Worm (Caenorhabditis elegans) whole organism, midembryonic: Measurements from ENCODE around the gene sand-1.

ENCODE experiments used
- T22C8.4 ChIP-seq: fragments of 200-800 bp; sonication (Bioruptor generic); IDR thresholded peaks from 2 replicates; pipeline ENCODE4 v1.3.6; 2022; ENCODE audit warnings: missing genetic modification characterization, missing compliant biosample characterization
- ztf-29 ChIP-seq: fragments of 200-800 bp; sonication (Bioruptor generic); IDR thresholded peaks from 2 replicates; pipeline ENCODE4 v1.3.6; 2022; ENCODE audit warnings: missing genetic modification reagents, missing genetic modification characterization, missing compliant biosample characterization

DNA sequence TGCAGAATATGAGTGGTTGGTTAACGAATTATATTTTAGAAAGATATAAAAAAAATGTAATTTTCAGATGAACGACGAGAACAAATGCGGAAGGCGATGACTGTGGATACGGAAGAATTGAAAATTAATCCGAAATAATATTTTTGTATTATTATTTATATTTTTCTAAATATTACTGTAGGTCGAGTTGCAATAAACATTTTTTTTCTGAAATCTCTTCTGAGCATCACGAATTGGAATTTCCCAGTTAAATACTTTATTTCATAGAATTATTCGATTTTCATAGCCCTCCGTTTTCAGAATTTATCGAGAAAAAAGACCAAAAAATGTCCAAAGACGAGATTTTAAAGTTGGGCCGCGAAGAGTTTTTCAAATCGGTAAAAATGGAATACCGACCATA is 30.9 kb downstream of the sand-1 start, which contains the start of gene ZK616.2:
- TF ChIP-seq T22C8.4 (no peak), ztf-29 (GFP tag; lab: Robert Waterston, UW) (no peak)
